Worm (Caenorhabditis elegans) whole organism, young adult: Measurements from ENCODE around the gene ins-13.

Experiments
- B0019.2 ChIP-seq: fragments of 200-800 bp; sonication (Bioruptor generic); conservative IDR thresholded peaks from 2 replicates; pipeline ENCODE4 v1.3.6; 2022; ENCODE audit warnings: missing genetic modification reagents, missing genetic modification characterization, missing compliant biosample characterization
- B0035.1 ChIP-seq: sonication (generic microtip); optimal IDR thresholded peaks from 2 replicates; lab custom pipeline; 2016; ENCODE audit warnings: missing genetic modification characterization, mild to moderate bottlenecking, missing compliant biosample characterization, missing genotype, missing genetic modification reagents
- F22D6.2 ChIP-seq: sonication (generic microtip); optimal IDR thresholded peaks from 2 replicates; lab custom pipeline; 2016; ENCODE audit warnings: mild to moderate bottlenecking, missing genetic modification characterization, missing compliant biosample characterization
- F23B12.7 ChIP-seq: sonication (generic microtip); optimal IDR thresholded peaks from 2 replicates; lab custom pipeline; 2017; ENCODE audit warnings: missing genetic modification characterization, mild to moderate bottlenecking, missing compliant biosample characterization, antibody characterized with exemption, moderate library complexity; ENCODE audit not compliant: insufficient read depth
- F33H1.4 ChIP-seq: fragments of 200-800 bp; sonication (Bioruptor generic); IDR thresholded peaks from 2 replicates; pipeline ENCODE4 v1.3.6; 2022; ENCODE audit warnings: missing genetic modification reagents, missing genetic modification characterization, missing compliant biosample characterization
- F57A8.1 ChIP-seq: fragments of 200-800 bp; sonication (Bioruptor generic); optimal IDR thresholded peaks from 2 replicates; lab custom pipeline; 2018; ENCODE audit warnings: mild to moderate bottlenecking, missing genetic modification characterization, moderate library complexity, missing compliant biosample characterization
- K11D2.4 ChIP-seq: fragments of 200-800 bp; sonication (Bioruptor generic); IDR thresholded peaks from 2 replicates; pipeline ENCODE4 v1.3.6; 2022; ENCODE audit warnings: missing genetic modification reagents, missing genetic modification characterization, missing compliant biosample characterization
- K12H6.12 ChIP-seq: fragments of 200-800 bp; sonication (Bioruptor generic); optimal IDR thresholded peaks from 2 replicates; lab custom pipeline; 2018; ENCODE audit warnings: mild to moderate bottlenecking, missing genetic modification characterization, missing compliant biosample characterization
- T26A5.8 ChIP-seq: sonication (generic microtip); optimal IDR thresholded peaks from 2 replicates; lab custom pipeline; 2016; ENCODE audit warnings: missing genetic modification characterization, missing compliant biosample characterization
- Y53F4B.3 ChIP-seq: fragments of 200-800 bp; sonication (Bioruptor generic); IDR thresholded peaks from 2 replicates; pipeline ENCODE4 v1.3.6; 2022; ENCODE audit warnings: missing genetic modification reagents, missing genetic modification characterization, missing compliant biosample characterization
- Y56A3A.18 ChIP-seq: fragments of 200-800 bp; sonication (Bioruptor generic); IDR thresholded peaks from 2 replicates; pipeline ENCODE4 v1.3.6; 2022; ENCODE audit warnings: missing genetic modification reagents, missing genetic modification characterization, missing compliant biosample characterization
- Y79H2A.3 ChIP-seq: fragments of 200-800 bp; sonication (Bioruptor generic); conservative IDR thresholded peaks from 2 replicates; pipeline ENCODE4 v1.3.6; 2022; ENCODE audit warnings: missing genetic modification reagents, missing genetic modification characterization, missing compliant biosample characterization
- ZK185.1 ChIP-seq: sonication (generic microtip); optimal IDR thresholded peaks from 2 replicates; lab custom pipeline; 2016; ENCODE audit warnings: mild to moderate bottlenecking, missing genetic modification characterization, missing compliant biosample characterization; ENCODE audit not compliant: poor library complexity, severe bottlenecking
- ceh-27 ChIP-seq: fragments of 200-800 bp; sonication (Bioruptor generic); optimal IDR thresholded peaks from 2 replicates; lab custom pipeline; 2018; ENCODE audit warnings: mild to moderate bottlenecking, missing genetic modification characterization, moderate library complexity, missing compliant biosample characterization
- ceh-58 ChIP-seq: fragments of 200-800 bp; sonication (Bioruptor generic); IDR thresholded peaks from 2 replicates; pipeline ENCODE4 v1.3.6; 2022; ENCODE audit warnings: missing genetic modification characterization, missing compliant biosample characterization
- chd-7 ChIP-seq: sonication (generic microtip); optimal IDR thresholded peaks from 2 replicates; lab custom pipeline; 2016; ENCODE audit warnings: mild to moderate bottlenecking, missing genetic modification characterization, moderate library complexity, missing compliant biosample characterization
- dpff-1 ChIP-seq: sonication (generic microtip); optimal IDR thresholded peaks from 2 replicates; lab custom pipeline; 2017; ENCODE audit warnings: mild to moderate bottlenecking, missing genetic modification characterization, missing compliant biosample characterization
- efl-1 ChIP-seq: fragments of 150-350 bp; optimal IDR thresholded peaks from 2 replicates; lab custom pipeline; 2014; ENCODE audit warnings: missing biosample characterization, missing genetic modification reagents, missing genetic modification characterization
- egrh-3 ChIP-seq: fragments of 200-800 bp; sonication (Bioruptor generic); IDR thresholded peaks from 2 replicates; pipeline ENCODE4 v1.3.6; 2022; ENCODE audit warnings: missing genetic modification reagents, missing genetic modification characterization, missing compliant biosample characterization
- ekl-4 ChIP-seq: fragments of 200-800 bp; sonication (Bioruptor generic); IDR thresholded peaks from 2 replicates; pipeline ENCODE4 v1.3.6; 2022; ENCODE audit warnings: missing genetic modification reagents, missing genetic modification characterization, missing compliant biosample characterization
- ets-4 ChIP-seq: fragments of 200-800 bp; sonication (Bioruptor generic); optimal IDR thresholded peaks from 2 replicates; lab custom pipeline; 2018; ENCODE audit warnings: mild to moderate bottlenecking, missing genetic modification characterization, missing compliant biosample characterization
- hlh-12 ChIP-seq: sonication (generic microtip); optimal IDR thresholded peaks from 2 replicates; lab custom pipeline; 2016; ENCODE audit warnings: missing genetic modification characterization, missing compliant biosample characterization
- hsf-1 ChIP-seq: fragments of 200-800 bp; sonication (Bioruptor generic); IDR thresholded peaks from 2 replicates; pipeline ENCODE4 v1.3.6; 2022; ENCODE audit warnings: missing genetic modification reagents, missing genetic modification characterization, missing compliant biosample characterization
- let-607 ChIP-seq, 2 experiments: fragments of 200-800 bp in 1 of 2; sonication (Bioruptor generic) in 1 of 2; sonication (generic microtip) in 1 of 2; optimal IDR thresholded peaks; 2 replicates each; lab custom pipeline; 2016 to 2018; ENCODE audit warnings: mild to moderate bottlenecking in 2 of 2, missing compliant biosample characterization in 2 of 2, missing genetic modification characterization in 2 of 2, moderate library complexity in 2 of 2, missing genotype in 1 of 2
- madf-10 ChIP-seq: sonication (generic microtip); optimal IDR thresholded peaks from 2 replicates; lab custom pipeline; 2016; ENCODE audit warnings: mild to moderate bottlenecking, missing genetic modification characterization, missing compliant biosample characterization
- madf-6 ChIP-seq: fragments of 200-800 bp; sonication (Bioruptor generic); IDR thresholded peaks from 2 replicates; pipeline ENCODE4 v1.3.6; 2022; ENCODE audit warnings: missing genetic modification reagents, missing genetic modification characterization, missing compliant biosample characterization
- mcd-1 ChIP-seq: fragments of 200-800 bp; sonication (Bioruptor generic); IDR thresholded peaks from 2 replicates; pipeline ENCODE4 v1.3.6; 2022; ENCODE audit warnings: missing genetic modification reagents, missing genetic modification characterization, missing compliant biosample characterization
- mxl-1 ChIP-seq: sonication (generic microtip); optimal IDR thresholded peaks from 2 replicates; lab custom pipeline; 2016; ENCODE audit warnings: missing genetic modification characterization, missing compliant biosample characterization
- nfya-1 ChIP-seq: sonication (generic microtip); optimal IDR thresholded peaks from 2 replicates; lab custom pipeline; 2017; ENCODE audit warnings: antibody characterized with exemption, missing compliant biosample characterization, missing genetic modification characterization, borderline replicate concordance; ENCODE audit not compliant: insufficient read depth
- nhr-120 ChIP-seq: fragments of 200-800 bp; sonication (Bioruptor generic); IDR thresholded peaks from 2 replicates; pipeline ENCODE4 v1.3.6; 2022; ENCODE audit warnings: missing genetic modification characterization, missing compliant biosample characterization
- nhr-27 ChIP-seq: fragments of 200-800 bp; sonication (Bioruptor generic); optimal IDR thresholded peaks from 2 replicates; lab custom pipeline; 2018; ENCODE audit warnings: mild to moderate bottlenecking, missing genetic modification characterization, moderate library complexity, missing compliant biosample characterization
- nhr-90 ChIP-seq: sonication (generic microtip); optimal IDR thresholded peaks from 2 replicates; lab custom pipeline; 2016; ENCODE audit warnings: missing genotype, mild to moderate bottlenecking, missing genetic modification characterization, missing compliant biosample characterization
- pbrm-1 ChIP-seq: fragments of 200-800 bp; sonication (Bioruptor generic); IDR thresholded peaks from 2 replicates; pipeline ENCODE4 v1.3.6; 2022; ENCODE audit warnings: missing genetic modification reagents, missing genetic modification characterization, missing compliant biosample characterization
- rcor-1 ChIP-seq: fragments of 200-800 bp; sonication (Bioruptor generic); IDR thresholded peaks from 2 replicates; pipeline ENCODE4 v1.3.6; 2022; ENCODE audit warnings: missing genetic modification reagents, missing genetic modification characterization, missing compliant biosample characterization
- repo-1 ChIP-seq: sonication (generic microtip); optimal IDR thresholded peaks from 2 replicates; lab custom pipeline; 2017; ENCODE audit warnings: mild to moderate bottlenecking, missing genetic modification characterization, missing compliant biosample characterization
- rpc-1 ChIP-seq, 2 experiments: fragments of 150-350 bp in 1 of 2; sonication (generic microtip) in 1 of 2; optimal IDR thresholded peaks; 2 replicates each; lab custom pipeline; 2014 to 2018; ENCODE audit warnings: missing biosample characterization in 1 of 2, missing genetic modification characterization in 1 of 2, missing genetic modification reagents in 1 of 2, missing genotype in 1 of 2
- snpc-3.4 ChIP-seq: sonication (generic microtip); optimal IDR thresholded peaks from 2 replicates; lab custom pipeline; 2017; ENCODE audit warnings: missing genetic modification characterization, mild to moderate bottlenecking, missing compliant biosample characterization, antibody characterized with exemption, moderate library complexity, missing genotype, missing genetic modification reagents
- snpc-4 ChIP-seq, 5 experiments: fragments of 150-350 bp in 1 of 5; sonication (generic microtip) in 4 of 5; optimal IDR thresholded peaks; 2 replicates each; lab custom pipeline; 2014 to 2018; ENCODE audit warnings: missing genetic modification characterization in 5 of 5, missing biosample characterization in 3 of 5, antibody characterized with exemption in 2 of 5, mild to moderate bottlenecking in 2 of 5, missing compliant biosample characterization in 2 of 5, missing genotype in 2 of 5, moderate library complexity in 2 of 5, missing genetic modification reagents in 1 of 5
- somi-1 ChIP-seq: fragments of 200-800 bp; sonication (Bioruptor generic); optimal IDR thresholded peaks from 2 replicates; lab custom pipeline; 2018; ENCODE audit warnings: mild to moderate bottlenecking, missing genetic modification characterization, missing compliant biosample characterization
- unc-130 ChIP-seq: sonication (generic microtip); optimal IDR thresholded peaks from 2 replicates; lab custom pipeline; 2016; ENCODE audit warnings: missing genetic modification reagents, missing genetic modification characterization, missing compliant biosample characterization
- xnd-1 ChIP-seq: sonication (generic microtip); optimal IDR thresholded peaks from 2 replicates; lab custom pipeline; 2016; ENCODE audit warnings: missing genotype, missing genetic modification reagents, missing genetic modification characterization, missing compliant biosample characterization
- ztf-22 ChIP-seq: fragments of 200-800 bp; sonication (Bioruptor generic); optimal IDR thresholded peaks from 2 replicates; lab custom pipeline; 2018; ENCODE audit warnings: mild to moderate bottlenecking, missing genetic modification characterization, moderate library complexity, missing compliant biosample characterization
- ztf-25 ChIP-seq: fragments of 200-800 bp; sonication (Bioruptor generic); IDR thresholded peaks from 2 replicates; pipeline ENCODE4 v1.3.6; 2022; ENCODE audit warnings: missing genetic modification reagents, missing genetic modification characterization, missing compliant biosample characterization
- ztf-28 ChIP-seq: fragments of 200-800 bp; sonication (Bioruptor generic); IDR thresholded peaks from 2 replicates; pipeline ENCODE4 v1.3.6; 2022; ENCODE audit warnings: missing genetic modification reagents, missing genetic modification characterization, missing compliant biosample characterization
- ztf-6 ChIP-seq: fragments of 200-800 bp; sonication (Bioruptor generic); IDR thresholded peaks from 2 replicates; pipeline ENCODE4 v1.3.6; 2022; ENCODE audit warnings: missing genetic modification reagents, missing genetic modification characterization, missing compliant biosample characterization

ins-13 gene

DNA sequence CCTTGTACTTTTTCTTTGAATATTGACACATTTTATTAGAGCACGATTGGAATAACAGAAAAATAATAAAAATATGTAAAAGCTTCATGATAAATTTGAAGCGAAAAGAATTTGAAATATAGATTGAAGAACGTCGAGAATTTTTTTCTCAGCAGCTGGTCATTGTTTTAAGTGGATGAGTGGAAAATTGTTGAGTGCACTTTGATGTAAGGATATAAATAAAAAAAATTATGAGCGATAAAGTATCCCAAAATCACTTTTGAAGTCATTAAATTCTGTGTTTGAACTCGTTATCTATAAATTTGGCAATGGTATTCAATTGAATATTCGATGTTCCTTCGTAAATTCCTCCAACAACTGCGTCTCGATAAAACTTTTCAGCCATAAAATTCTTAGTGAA lies at the start of gene ins-13:
Gene ins-13 (minus strand): TSS at position 101 of the 400 bp plus-strand sequence.
- TF ChIP-seq nfya-1 (tag; lab: Kevin White, UChicago): no peak
- TF ChIP-seq ZK185.1: peak; percentile 29
- no peak for TF ChIP-seq madf-6 (GFP tag; lab: Robert Waterston, UW)

DNA sequence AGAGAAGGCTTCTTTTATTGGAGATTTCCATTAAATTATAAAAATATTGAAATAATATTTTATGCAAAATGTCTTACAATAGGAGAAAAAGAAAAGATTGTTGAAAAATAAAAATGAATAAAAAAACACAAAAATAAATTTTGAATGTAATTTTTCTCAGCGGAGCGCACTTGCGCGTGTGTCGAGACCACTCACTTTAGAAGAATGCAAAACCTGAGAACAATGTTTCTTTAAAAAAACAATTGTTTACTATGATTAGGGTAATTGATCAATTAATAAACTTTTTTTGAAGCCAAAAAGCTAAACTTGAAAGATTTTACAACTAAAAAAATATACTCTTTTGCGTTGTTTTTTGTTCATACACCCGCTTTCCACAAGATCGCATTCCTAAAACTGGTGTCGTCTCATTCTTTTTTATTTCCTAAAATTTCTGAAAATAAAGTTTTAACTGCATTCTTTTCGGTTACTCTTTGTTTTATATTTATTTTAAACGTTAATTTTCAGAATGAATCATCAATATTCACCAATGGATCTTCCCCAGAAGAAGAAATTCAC lies 49.6 kb upstream of the ins-13 start, which contains the start of gene ttc-4:
Gene ttc-4 (plus strand): TSS at position 505 of the 555 bp plus-strand sequence.
- no peak for TF ChIP-seq madf-10
- no peak for TF ChIP-seq F22D6.2
- TF ChIP-seq pbrm-1 (GFP tag; lab: Robert Waterston, UW): no peak
- TF ChIP-seq rcor-1 (GFP tag; lab: Robert Waterston, UW): no peak
- no peak for TF ChIP-seq hlh-12 (tag; lab: Kevin White, UChicago)
- TF ChIP-seq F23B12.7 (tag; lab: Kevin White, UChicago): peak; percentile 30
- TF ChIP-seq ekl-4 (GFP tag; lab: Robert Waterston, UW): no peak
- no peak for TF ChIP-seq egrh-3 (GFP tag; lab: Robert Waterston, UW)
- no peak for TF ChIP-seq repo-1 (tag; lab: Kevin White, UChicago)
- TF ChIP-seq rpc-1 (optimal IDR thresholded peaks at IDR 0.05; lab: Kevin White, UChicago): no peak
- TF ChIP-seq rpc-1 (tag; optimal IDR thresholded peaks at IDR 0.05; lab: Kevin White, UChicago): no peak
- TF ChIP-seq T26A5.8 (tag; lab: Kevin White, UChicago): no peak
- no peak for TF ChIP-seq Y79H2A.3
- no peak for TF ChIP-seq let-607 (tag; optimal IDR thresholded peaks at IDR 0.05; lab: Kevin White, UChicago)
- TF ChIP-seq ztf-22 (GFP tag; lab: Kevin White, UChicago): no peak
- TF ChIP-seq ceh-58 (GFP tag; lab: Robert Waterston, UW): no peak
- TF ChIP-seq snpc-3.4 (tag; lab: Kevin White, UChicago): no peak
- no peak for TF ChIP-seq dpff-1 (tag; lab: Kevin White, UChicago)
- TF ChIP-seq F33H1.4 (GFP tag; lab: Robert Waterston, UW): no peak
- TF ChIP-seq Y56A3A.18: no peak
- no peak for TF ChIP-seq hsf-1 (GFP tag; lab: Robert Waterston, UW)
- 0 out of 2 replicates have a peak, but pooled peaks have one; percentile 7 for TF ChIP-seq ztf-28 (GFP tag; lab: Robert Waterston, UW)
- no peak for TF ChIP-seq nhr-120 (GFP tag; lab: Robert Waterston, UW)
- no peak for TF ChIP-seq madf-6 (GFP tag; lab: Robert Waterston, UW)
- TF ChIP-seq somi-1 (GFP tag; lab: Kevin White, UChicago): no peak
- peak; percentile 17 for TF ChIP-seq K12H6.12 (tag; lab: Kevin White, UChicago)
- no peak for TF ChIP-seq chd-7
- TF ChIP-seq B0019.2 (GFP tag; lab: Robert Waterston, UW): no peak
- TF ChIP-seq efl-1 (GFP tag; lab: Kevin White, UChicago): no peak
- TF ChIP-seq unc-130 (GFP tag; lab: Kevin White, UChicago): no peak
- TF ChIP-seq mcd-1 (GFP tag; lab: Robert Waterston, UW): peak; percentile 74
- TF ChIP-seq F57A8.1 (GFP tag; lab: Kevin White, UChicago): no peak
- TF ChIP-seq nhr-27 (tag; lab: Kevin White, UChicago): no peak
- TF ChIP-seq nhr-90: no peak
- no peak for TF ChIP-seq ztf-25 (GFP tag; lab: Robert Waterston, UW)
- TF ChIP-seq mxl-1: no peak
- no peak for TF ChIP-seq ztf-6 (GFP tag; lab: Robert Waterston, UW)
- no peak for TF ChIP-seq ceh-27 (GFP tag; lab: Kevin White, UChicago)
- TF ChIP-seq K11D2.4 (GFP tag; lab: Robert Waterston, UW): no peak
- no peak for TF ChIP-seq ZK185.1
- TF ChIP-seq snpc-4 (GFP tag; optimal IDR thresholded peaks at IDR 0.05; lab: Kevin White, UChicago): no peak
- TF ChIP-seq snpc-4 (tag; optimal IDR thresholded peaks at IDR 0.05; lab: Kevin White, UChicago): peak in 1 of 4 experiments; percentile 64
- no peak for TF ChIP-seq B0035.1 (tag; lab: Kevin White, UChicago)
- TF ChIP-seq xnd-1: no peak
- no peak for TF ChIP-seq ets-4 (GFP tag; lab: Kevin White, UChicago)
- no peak for TF ChIP-seq Y53F4B.3 (GFP tag; lab: Robert Waterston, UW)
